Fruit fly (Drosophila melanogaster) whole organism, prepupa: ENCODE measurements around the gene CG9967.

Experiments used
- CG15336 ChIP-seq: fragments of 200-800 bp; sonication (Bioruptor generic); IDR thresholded peaks from 2 replicates; pipeline ENCODE4 v1.3.6; 2022; ENCODE audit warnings: missing biosample characterization, missing genetic modification characterization
- CG6854 ChIP-seq: fragments of 200-800 bp; sonication (Bioruptor generic); optimal IDR thresholded peaks from 2 replicates; lab custom pipeline; 2017; ENCODE audit warnings: missing biosample characterization, mild to moderate bottlenecking, missing genetic modification characterization
- Ets21C ChIP-seq: fragments of 200-800 bp; sonication (Bioruptor generic); optimal IDR thresholded peaks from 3 replicates; lab custom pipeline; 2016; ENCODE audit warnings: missing biosample characterization, missing genetic modification characterization
- Gug ChIP-seq: fragments of 200-800 bp; sonication (Bioruptor generic); IDR thresholded peaks from 2 replicates; pipeline ENCODE4 v1.3.6; 2022; ENCODE audit warnings: missing biosample characterization, missing genetic modification characterization
- Hr39 ChIP-seq: fragments of 200-800 bp; sonication (Bioruptor generic); optimal IDR thresholded peaks from 2 replicates; lab custom pipeline; 2016; ENCODE audit warnings: missing biosample characterization, missing genetic modification characterization
- Sox14 ChIP-seq: fragments of 200-800 bp; sonication (Bioruptor generic); optimal IDR thresholded peaks from 3 replicates; lab custom pipeline; 2016; ENCODE audit warnings: missing biosample characterization, missing genetic modification characterization
- eg ChIP-seq: fragments of 200-800 bp; sonication (Bioruptor generic); IDR thresholded peaks from 3 replicates; pipeline ENCODE4 v1.3.6; 2022; ENCODE audit warnings: missing biosample characterization, missing genetic modification characterization
- topi ChIP-seq: fragments of 200-800 bp; sonication (Bioruptor generic); optimal IDR thresholded peaks from 3 replicates; lab custom pipeline; 2016; ENCODE audit warnings: missing biosample characterization, missing genetic modification characterization

DNA sequence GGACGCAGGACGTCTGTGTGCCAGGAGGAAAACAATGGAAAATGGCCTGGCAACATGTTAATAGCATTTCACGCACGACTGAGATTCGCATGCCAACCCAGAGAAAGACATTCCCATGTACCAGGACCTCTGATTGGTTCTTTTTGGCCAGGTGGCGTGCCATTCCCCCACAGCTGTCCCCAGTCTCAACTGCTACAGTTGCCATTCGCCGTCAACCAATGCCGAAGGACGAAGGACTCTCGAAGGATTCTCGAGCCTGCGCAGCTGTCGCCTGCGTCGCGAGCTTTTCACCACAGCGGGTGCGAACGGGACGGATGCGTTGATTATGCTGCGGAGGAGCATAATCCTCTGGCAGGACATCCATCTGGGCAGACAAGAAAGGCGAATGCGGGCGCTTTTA lies 42.7 kb upstream of the CG9967 start, which contains the start of gene VGlut:
- TF ChIP-seq Ets21C (GFP tag; lab: Kevin White, UChicago) = no peak
- no peak for TF ChIP-seq Hr39 (GFP tag; lab: Kevin White, UChicago)
- TF ChIP-seq topi (GFP tag; lab: Kevin White, UChicago) = no peak
- no peak for TF ChIP-seq eg (GFP tag; lab: Robert Waterston, UW)
- no peak for TF ChIP-seq CG6854 (GFP tag; lab: Kevin White, UChicago)
- no peak for TF ChIP-seq Sox14 (GFP tag; lab: Kevin White, UChicago)
- no peak for TF ChIP-seq Gug
- no peak for TF ChIP-seq CG15336
